Worm (Caenorhabditis elegans): ENCODE measurements around the gene srj-10.

- TF ChIP-seq grh-1 (GFP tag; IDR thresholded peaks at IDR 0.05) = no peak
- TF ChIP-seq egl-27 (tag; optimal IDR thresholded peaks at IDR 0.05) = no peak
- no peak for TF ChIP-seq nhr-77 (tag; optimal IDR thresholded peaks at IDR 0.05)
- no peak for TF ChIP-seq snpc-4 (tag; optimal IDR thresholded peaks at IDR 0.05)
- TF ChIP-seq nhr-84 (tag; optimal IDR thresholded peaks at IDR 0.05) = no peak
- TF ChIP-seq unc-130 (tag; optimal IDR thresholded peaks at IDR 0.05) = no peak
- TF ChIP-seq unc-62 (GFP tag; optimal IDR thresholded peaks at IDR 0.05) = no peak
- no peak for TF ChIP-seq ztf-4 (tag; optimal IDR thresholded peaks at IDR 0.05)
- no peak for TF ChIP-seq unc-30 (tag; optimal IDR thresholded peaks at IDR 0.05)
Measured at ce11 chrV:16024917-16025316, 48.8 kb downstream of the srj-10 start.

Data from whole organism, L1 larva.